Worm (Caenorhabditis elegans) whole organism, late embryonic: ENCODE results near the gene rps-24.

ENCODE experiments used
- C08G9.2 ChIP-seq: sonication (generic microtip); optimal IDR thresholded peaks from 2 replicates; lab custom pipeline; 2016; ENCODE audit warnings: mild to moderate bottlenecking, missing genetic modification characterization, moderate library complexity, missing compliant biosample characterization
- F13H6.1 ChIP-seq: sonication (generic microtip); optimal IDR thresholded peaks from 2 replicates; lab custom pipeline; 2016; ENCODE audit warnings: missing genetic modification characterization, missing compliant biosample characterization
- K02D7.2 ChIP-seq: sonication (generic microtip); optimal IDR thresholded peaks from 2 replicates; lab custom pipeline; 2017; ENCODE audit warnings: mild to moderate bottlenecking, missing genetic modification characterization, missing compliant biosample characterization
- K09A11.1 ChIP-seq: sonication (generic microtip); optimal IDR thresholded peaks from 2 replicates; lab custom pipeline; 2017; ENCODE audit warnings: antibody characterized with exemption, mild to moderate bottlenecking, missing genetic modification characterization, missing compliant biosample characterization; ENCODE audit not compliant: insufficient read depth
- ama-1 ChIP-seq: fragments of 150-350 bp; optimal IDR thresholded peaks from 2 replicates; lab custom pipeline; 2014
- ceh-14 ChIP-seq: sonication (generic microtip); optimal IDR thresholded peaks from 2 replicates; lab custom pipeline; 2016; ENCODE audit warnings: missing genotype, missing genetic modification characterization, missing compliant biosample characterization
- ceh-18 ChIP-seq: sonication (generic microtip); optimal IDR thresholded peaks from 2 replicates; lab custom pipeline; 2016; ENCODE audit warnings: missing genetic modification characterization, missing compliant biosample characterization
- ceh-2 ChIP-seq: sonication (generic microtip); optimal IDR thresholded peaks from 2 replicates; lab custom pipeline; 2016; ENCODE audit warnings: missing genotype, missing genetic modification characterization, missing compliant biosample characterization
- ceh-22 ChIP-seq: sonication (generic microtip); optimal IDR thresholded peaks from 2 replicates; lab custom pipeline; 2017; ENCODE audit warnings: missing biosample characterization, missing genetic modification characterization
- ceh-24 ChIP-seq: sonication (generic microtip); optimal IDR thresholded peaks from 2 replicates; lab custom pipeline; 2016; ENCODE audit warnings: mild to moderate bottlenecking, missing genetic modification characterization, missing compliant biosample characterization
- ceh-30 ChIP-seq: fragments of 150-350 bp; optimal IDR thresholded peaks from 2 replicates; lab custom pipeline; 2014; ENCODE audit warnings: missing biosample characterization, missing genetic modification characterization
- ceh-31 ChIP-seq: sonication (generic microtip); optimal IDR thresholded peaks from 2 replicates; lab custom pipeline; 2016; ENCODE audit warnings: missing genetic modification characterization, missing compliant biosample characterization
- ceh-34 ChIP-seq: sonication (generic microtip); optimal IDR thresholded peaks from 2 replicates; lab custom pipeline; 2016; ENCODE audit warnings: mild to moderate bottlenecking, missing genetic modification characterization, missing compliant biosample characterization
- ceh-45 ChIP-seq: fragments of 200-800 bp; sonication (Bioruptor generic); IDR thresholded peaks from 2 replicates; pipeline ENCODE4 v1.3.6; 2022; ENCODE audit warnings: missing genetic modification reagents, missing genetic modification characterization, missing compliant biosample characterization
- ceh-6 ChIP-seq: fragments of 200-800 bp; sonication (Bioruptor generic); optimal IDR thresholded peaks from 2 replicates; lab custom pipeline; 2018; ENCODE audit warnings: mild to moderate bottlenecking, missing genetic modification characterization, missing compliant biosample characterization
- che-1 ChIP-seq: sonication (generic microtip); optimal IDR thresholded peaks from 2 replicates; lab custom pipeline; 2016; ENCODE audit warnings: mild to moderate bottlenecking, missing genetic modification characterization, missing compliant biosample characterization
- dmd-4 ChIP-seq: sonication (generic microtip); optimal IDR thresholded peaks from 2 replicates; lab custom pipeline; 2016; ENCODE audit warnings: borderline replicate concordance, missing genetic modification characterization, missing compliant biosample characterization
- elt-2 ChIP-seq: sonication (generic microtip); optimal IDR thresholded peaks from 2 replicates; lab custom pipeline; 2016; ENCODE audit warnings: missing genetic modification reagents, missing genetic modification characterization, missing compliant biosample characterization
- elt-4 ChIP-seq: sonication (generic microtip); optimal IDR thresholded peaks from 2 replicates; lab custom pipeline; 2016; ENCODE audit warnings: missing genetic modification characterization, missing compliant biosample characterization
- ets-4 ChIP-seq: sonication (generic microtip); optimal IDR thresholded peaks from 2 replicates; lab custom pipeline; 2016; ENCODE audit warnings: missing genetic modification characterization, missing compliant biosample characterization
- eyg-1 ChIP-seq: sonication (generic microtip); optimal IDR thresholded peaks from 2 replicates; lab custom pipeline; 2016; ENCODE audit warnings: missing genotype, missing genetic modification characterization, missing compliant biosample characterization
- fax-1 ChIP-seq: sonication (generic microtip); optimal IDR thresholded peaks from 2 replicates; lab custom pipeline; 2016; ENCODE audit warnings: missing genotype, missing genetic modification characterization, missing compliant biosample characterization
- fkh-10 ChIP-seq: fragments of 150-350 bp; optimal IDR thresholded peaks from 2 replicates; lab custom pipeline; 2014; ENCODE audit warnings: missing biosample characterization, missing genetic modification reagents, missing genetic modification characterization
- fkh-6 ChIP-seq: sonication (generic microtip); optimal IDR thresholded peaks from 2 replicates; lab custom pipeline; 2016; ENCODE audit warnings: missing genetic modification characterization, missing compliant biosample characterization
- gmeb-2 ChIP-seq: sonication (generic microtip); optimal IDR thresholded peaks from 2 replicates; lab custom pipeline; 2016; ENCODE audit warnings: missing genetic modification characterization, inconsistent platforms, missing compliant biosample characterization
- hlh-13 ChIP-seq: fragments of 200-800 bp; sonication (Bioruptor generic); optimal IDR thresholded peaks from 2 replicates; lab custom pipeline; 2018; ENCODE audit warnings: mild to moderate bottlenecking, missing genetic modification characterization, missing compliant biosample characterization
- lim-6 ChIP-seq: sonication (generic microtip); optimal IDR thresholded peaks from 2 replicates; lab custom pipeline; 2016; ENCODE audit warnings: missing genetic modification characterization, missing compliant biosample characterization
- lin-11 ChIP-seq: fragments of 200-800 bp; sonication (Bioruptor generic); optimal IDR thresholded peaks from 2 replicates; lab custom pipeline; 2018; ENCODE audit warnings: mild to moderate bottlenecking, missing genetic modification characterization, missing compliant biosample characterization
- madf-2 ChIP-seq: sonication (generic microtip); optimal IDR thresholded peaks from 2 replicates; lab custom pipeline; 2017; ENCODE audit warnings: missing genetic modification characterization, missing compliant biosample characterization
- mec-3 ChIP-seq: sonication (generic microtip); optimal IDR thresholded peaks from 2 replicates; lab custom pipeline; 2016; ENCODE audit warnings: borderline replicate concordance, missing genetic modification characterization, missing compliant biosample characterization
- nhr-232 ChIP-seq: sonication (generic microtip); optimal IDR thresholded peaks from 2 replicates; lab custom pipeline; 2016; ENCODE audit warnings: missing genetic modification characterization, missing compliant biosample characterization
- npax-4 ChIP-seq: sonication (generic microtip); optimal IDR thresholded peaks from 2 replicates; lab custom pipeline; 2016; ENCODE audit warnings: missing genetic modification characterization, missing compliant biosample characterization
- pag-3 ChIP-seq: sonication (generic microtip); optimal IDR thresholded peaks from 2 replicates; lab custom pipeline; 2016; ENCODE audit warnings: missing compliant biosample characterization, missing genetic modification characterization, borderline replicate concordance
- pax-1 ChIP-seq: fragments of 150-350 bp; optimal IDR thresholded peaks from 2 replicates; lab custom pipeline; 2014; ENCODE audit warnings: missing biosample characterization, missing genetic modification characterization
- pha-2 ChIP-seq: sonication (generic microtip); optimal IDR thresholded peaks from 2 replicates; lab custom pipeline; 2017; ENCODE audit warnings: mild to moderate bottlenecking, missing genetic modification characterization, missing compliant biosample characterization
- pha-4 ChIP-seq: fragments of 150-350 bp; optimal IDR thresholded peaks from 2 replicates; lab custom pipeline; 2018; ENCODE audit warnings: missing biosample characterization, missing genetic modification reagents, missing genetic modification characterization
- pqm-1 ChIP-seq: sonication (generic microtip); optimal IDR thresholded peaks from 2 replicates; lab custom pipeline; 2016; ENCODE audit warnings: missing genetic modification characterization, missing compliant biosample characterization
- pros-1 ChIP-seq: fragments of 150-350 bp; optimal IDR thresholded peaks from 2 replicates; lab custom pipeline; 2014; ENCODE audit warnings: missing biosample characterization, missing genetic modification reagents, missing genetic modification characterization
- ref-2 ChIP-seq: sonication (generic microtip); optimal IDR thresholded peaks from 2 replicates; lab custom pipeline; 2016; ENCODE audit warnings: missing genetic modification characterization, missing compliant biosample characterization
- rnt-1 ChIP-seq: sonication (generic microtip); optimal IDR thresholded peaks from 2 replicates; lab custom pipeline; 2016; ENCODE audit warnings: missing genetic modification characterization, missing compliant biosample characterization
- sox-4 ChIP-seq: sonication (generic microtip); optimal IDR thresholded peaks from 2 replicates; lab custom pipeline; 2017; ENCODE audit warnings: mild to moderate bottlenecking, missing genetic modification characterization, inconsistent platforms, missing compliant biosample characterization
- syd-9 ChIP-seq: sonication (generic microtip); optimal IDR thresholded peaks from 2 replicates; lab custom pipeline; 2016; ENCODE audit warnings: mild to moderate bottlenecking, missing genetic modification characterization, moderate library complexity, missing compliant biosample characterization
- tbx-2 ChIP-seq: sonication (generic microtip); optimal IDR thresholded peaks from 2 replicates; lab custom pipeline; 2016; ENCODE audit warnings: missing genetic modification characterization, missing compliant biosample characterization
- unc-3 ChIP-seq, 2 experiments: fragments of 200-800 bp in 1 of 2; sonication (Bioruptor generic) in 1 of 2; sonication (generic microtip) in 1 of 2; conservative IDR thresholded peaks in 1 of 2; optimal IDR thresholded peaks in 1 of 2; 2 replicates each; pipeline versions ENCODE4 v1.3.6 to Lab custom; 2016 to 2022; ENCODE audit warnings: missing compliant biosample characterization in 2 of 2, missing genetic modification characterization in 2 of 2, missing genetic modification reagents in 1 of 2
- unc-55 ChIP-seq: sonication (generic microtip); optimal IDR thresholded peaks from 2 replicates; lab custom pipeline; 2017; ENCODE audit warnings: missing biosample characterization, missing genetic modification reagents, missing genetic modification characterization
- ztf-16 ChIP-seq: sonication (generic microtip); optimal IDR thresholded peaks from 2 replicates; lab custom pipeline; 2017; ENCODE audit warnings: missing genetic modification characterization, missing compliant biosample characterization

The rps-24 gene

DNA sequence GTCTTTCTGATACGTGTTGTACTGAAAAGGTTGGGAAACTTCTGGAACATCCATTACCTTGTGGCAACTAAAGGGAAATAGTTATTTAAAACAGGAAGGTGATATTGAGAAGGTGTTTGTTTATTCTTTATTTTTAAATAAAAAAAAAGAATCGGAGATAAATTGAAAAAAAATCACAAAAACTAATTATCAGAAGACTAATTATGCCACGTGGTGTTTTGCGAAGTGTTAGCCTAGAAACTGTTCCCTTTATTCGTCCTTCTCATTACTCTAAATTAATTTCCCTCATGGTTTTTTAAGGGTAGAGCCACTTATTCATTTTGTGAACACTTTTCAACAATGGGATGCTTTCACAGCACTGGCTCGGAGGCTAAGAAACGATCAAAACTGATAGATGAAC is 15.7 kb downstream of the rps-24 start, which contains the start of gene gpa-4:
Gene gpa-4 (plus strand): TSS at position 301 of the 400 bp plus-strand sequence.
- TF ChIP-seq sox-4 (no peak), fkh-10 (GFP tag; lab: Kevin White, UChicago) (no peak), madf-2 (no peak), ceh-6 (GFP tag; lab: Kevin White, UChicago) (no peak), K02D7.2 (tag; lab: Kevin White, UChicago) (no peak), ceh-18 (tag; lab: Kevin White, UChicago) (no peak), ceh-31 (tag; lab: Kevin White, UChicago) (no peak)

DNA sequence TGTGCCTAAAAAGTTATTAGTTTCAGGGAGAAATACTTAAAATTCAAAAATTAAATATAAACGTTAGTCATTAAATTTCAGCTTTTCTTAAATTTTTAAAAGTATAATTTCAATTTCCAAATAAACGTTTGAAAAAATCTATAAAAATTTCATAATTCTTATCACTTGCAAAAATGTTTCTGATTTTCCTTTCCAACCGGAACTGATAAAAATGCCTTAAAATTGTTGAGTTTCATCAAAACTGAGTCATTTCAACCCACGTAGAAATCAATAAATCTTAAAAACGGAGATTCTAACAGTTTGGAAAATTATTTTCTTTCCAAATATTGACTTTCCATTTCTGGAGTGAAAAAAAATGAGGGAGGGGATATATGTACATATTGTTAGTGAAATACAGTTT is 23.2 kb downstream of the rps-24 start:
- no peak for TF ChIP-seq K09A11.1 (tag; lab: Kevin White, UChicago)
- no peak for TF ChIP-seq ceh-14 (tag; lab: Kevin White, UChicago)
- TF ChIP-seq rnt-1 (tag; lab: Kevin White, UChicago), result no peak
- no peak for TF ChIP-seq ceh-18 (tag; lab: Kevin White, UChicago)
- TF ChIP-seq che-1, result no peak
- no peak for TF ChIP-seq ceh-24 (tag; lab: Kevin White, UChicago)
- no peak for TF ChIP-seq nhr-232
- no peak for TF ChIP-seq ceh-2 (tag; lab: Kevin White, UChicago)
- no peak for TF ChIP-seq lin-11
- TF ChIP-seq dmd-4, result no peak
- TF ChIP-seq tbx-2, result no peak
- no peak for TF ChIP-seq hlh-13 (GFP tag; lab: Kevin White, UChicago)
- no peak for TF ChIP-seq pha-4 (tag; lab: Kevin White, UChicago)
- no peak for TF ChIP-seq F13H6.1 (tag; lab: Kevin White, UChicago)
- TF ChIP-seq gmeb-2, result no peak
- no peak for TF ChIP-seq lim-6 (tag; lab: Kevin White, UChicago)
- TF ChIP-seq unc-55, result no peak
- TF ChIP-seq, all 69 proteins: peak for 0

DNA sequence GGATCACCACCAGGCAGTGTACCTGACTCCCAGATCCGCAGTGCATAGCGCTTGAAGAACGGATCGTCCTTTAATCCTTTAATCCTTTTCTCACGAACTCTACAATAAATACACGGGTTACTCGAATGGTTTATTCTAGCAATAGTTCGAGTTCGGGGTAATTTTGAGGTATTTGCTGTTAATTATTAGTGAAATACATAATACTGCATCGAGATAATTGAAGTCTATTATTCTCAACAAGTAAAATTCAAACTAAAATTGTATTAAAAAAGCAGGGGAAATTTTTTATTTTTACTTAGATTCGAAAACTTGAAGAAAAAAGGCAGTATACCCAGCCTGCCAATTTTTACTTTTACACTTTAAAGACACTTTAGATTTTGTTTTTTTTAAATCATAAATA is 24.2 kb downstream of the rps-24 start, which contains the start of gene kgb-1:
Gene kgb-1 (minus strand): TSS at position 101 of the 400 bp plus-strand sequence.
- TF ChIP-seq pros-1 (tag; lab: Kevin White, UChicago), result no peak
- TF ChIP-seq fkh-6 (tag; lab: Kevin White, UChicago), result no peak
- TF ChIP-seq elt-2 (tag; lab: Kevin White, UChicago), result no peak
- TF ChIP-seq unc-3 (GFP tag; conservative IDR thresholded peaks at IDR 0.05; lab: Robert Waterston, UW), result no peak
- no peak for TF ChIP-seq unc-3 (tag; optimal IDR thresholded peaks at IDR 0.05; lab: Kevin White, UChicago)
- TF ChIP-seq elt-4, result no peak
- TF ChIP-seq syd-9, result no peak
- TF ChIP-seq ceh-34 (tag; lab: Kevin White, UChicago), result no peak
- TF ChIP-seq hlh-13 (GFP tag; lab: Kevin White, UChicago), result no peak
- no peak for TF ChIP-seq pha-4 (tag; lab: Kevin White, UChicago)
- no peak for TF ChIP-seq npax-4 (tag; lab: Kevin White, UChicago)
- TF ChIP-seq eyg-1, result no peak
- no peak for TF ChIP-seq F13H6.1 (tag; lab: Kevin White, UChicago)
- no peak for TF ChIP-seq C08G9.2 (tag; lab: Kevin White, UChicago)
- TF ChIP-seq, all 69 proteins: peak for 0

DNA sequence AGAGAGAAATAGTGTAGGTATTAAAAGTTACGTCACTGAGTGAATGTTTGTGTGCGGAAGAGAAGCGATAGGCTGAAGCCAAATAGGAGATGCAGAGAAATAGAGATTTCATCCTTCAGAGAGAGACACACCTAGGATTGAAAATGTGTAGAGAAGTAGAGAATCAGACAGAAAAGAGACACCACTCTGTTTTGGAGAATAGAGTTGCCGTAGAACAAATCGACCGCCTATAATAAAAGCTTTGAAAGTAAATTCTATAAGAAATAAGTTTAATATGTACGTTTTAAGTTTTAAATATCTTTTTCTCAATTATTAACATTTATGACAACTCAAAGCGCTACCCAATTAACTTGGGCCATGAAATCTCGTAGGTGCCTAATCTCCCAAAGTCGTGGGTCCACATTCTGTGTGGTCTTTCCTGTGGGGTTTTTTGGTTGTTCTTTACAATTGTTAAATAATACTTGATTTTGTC is 24.8 kb downstream of the rps-24 start, which contains the start of gene T07A9.12:
Gene T07A9.12 (plus strand): TSS at position 448 of the 472 bp plus-strand sequence.
- peak; percentile 56 for TF ChIP-seq pax-1 (tag; lab: Kevin White, UChicago)
- TF ChIP-seq pag-3 (tag; lab: Kevin White, UChicago), result peak; percentile 62
- no peak for TF ChIP-seq ceh-22 (tag; lab: Kevin White, UChicago)
- TF ChIP-seq ceh-45, result no peak
- TF ChIP-seq fkh-6 (tag; lab: Kevin White, UChicago), result peak; percentile 58
- TF ChIP-seq mec-3, result no peak
- no peak for TF ChIP-seq fkh-10 (GFP tag; lab: Kevin White, UChicago)
- peak; percentile 82 for TF ChIP-seq fax-1 (tag; lab: Kevin White, UChicago)
- no peak for TF ChIP-seq nhr-232
- peak; percentile 61 for TF ChIP-seq ceh-34 (tag; lab: Kevin White, UChicago)
- TF ChIP-seq ref-2 (tag; lab: Kevin White, UChicago), result peak; percentile 90
- peak; percentile 78 for TF ChIP-seq pqm-1
- peak; percentile 84 for TF ChIP-seq elt-2 (tag; lab: Kevin White, UChicago)
- peak; percentile 37 for TF ChIP-seq ztf-16 (tag; lab: Kevin White, UChicago)
- TF ChIP-seq ceh-30 (tag; lab: Kevin White, UChicago), result no peak
- TF ChIP-seq tbx-2, result peak; percentile 91
- TF ChIP-seq ama-1, result no peak
- no peak for TF ChIP-seq eyg-1
- TF ChIP-seq ets-4 (tag; lab: Kevin White, UChicago), result peak; percentile 70
- peak; percentile 87 for TF ChIP-seq F13H6.1 (tag; lab: Kevin White, UChicago)
- TF ChIP-seq madf-2, result peak; percentile 57
- TF ChIP-seq gmeb-2, result no peak
- TF ChIP-seq pha-2 (tag; lab: Kevin White, UChicago), result peak; percentile 58
- TF ChIP-seq C08G9.2 (tag; lab: Kevin White, UChicago), result peak; percentile 89
